Worm (Caenorhabditis elegans) whole organism, L1 larva: Measurements from ENCODE around the gene ZK1128.3.

ENCODE experiments used
- C16A3.4 ChIP-seq: fragments of 150-350 bp; optimal IDR thresholded peaks from 2 replicates; lab custom pipeline; 2014; ENCODE audit warnings: missing biosample characterization, missing genetic modification characterization
- C34B4.2 ChIP-seq: sonication (generic microtip); optimal IDR thresholded peaks from 2 replicates; lab custom pipeline; 2017; ENCODE audit warnings: mild to moderate bottlenecking, missing genetic modification characterization, missing compliant biosample characterization
- F16B12.6 ChIP-seq: fragments of 150-350 bp; optimal IDR thresholded peaks from 2 replicates; lab custom pipeline; 2014; ENCODE audit warnings: missing biosample characterization, missing genetic modification characterization
- ceh-8 ChIP-seq: fragments of 200-800 bp; sonication (Bioruptor generic); optimal IDR thresholded peaks from 2 replicates; lab custom pipeline; 2018; ENCODE audit warnings: mild to moderate bottlenecking, missing genetic modification characterization, moderate library complexity, missing compliant biosample characterization
- ceh-82 ChIP-seq, 3 experiments: fragments of 150-350 bp in 1 of 3; sonication (generic microtip) in 2 of 3; optimal IDR thresholded peaks; 2 replicates each; lab custom pipeline; 2014 to 2017; ENCODE audit warnings: missing biosample characterization in 3 of 3, missing genetic modification characterization in 3 of 3
- ceh-88 ChIP-seq: fragments of 200-800 bp; sonication (Bioruptor generic); IDR thresholded peaks from 2 replicates; pipeline ENCODE4 v1.3.6; 2022; ENCODE audit warnings: missing genetic modification characterization, missing compliant biosample characterization
- ces-1 ChIP-seq: fragments of 150-350 bp; optimal IDR thresholded peaks from 2 replicates; lab custom pipeline; 2014; ENCODE audit warnings: missing biosample characterization, missing genetic modification reagents, missing genetic modification characterization
- dpl-1 ChIP-seq, 3 experiments: fragments of 150-350 bp in 2 of 3; sonication (generic microtip) in 1 of 3; optimal IDR thresholded peaks; 2 replicates each; lab custom pipeline; 2014 to 2017; ENCODE audit warnings: missing biosample characterization in 3 of 3, missing genetic modification characterization in 3 of 3, missing genetic modification reagents in 3 of 3
- dsc-1 ChIP-seq: sonication (generic microtip); optimal IDR thresholded peaks from 2 replicates; lab custom pipeline; 2016; ENCODE audit warnings: mild to moderate bottlenecking, missing genetic modification characterization, missing compliant biosample characterization
- efl-1 ChIP-seq, 4 experiments: fragments of 150-350 bp; optimal IDR thresholded peaks in 3 of 4; peaks in 1 of 4; 1 replicate in 1 of 4; 2 replicates in 3 of 4; lab custom pipeline; 2014; ENCODE audit warnings: missing biosample characterization in 2 of 4, missing genetic modification characterization in 2 of 4, missing genetic modification reagents in 2 of 4
- egl-13 ChIP-seq: sonication (generic microtip); optimal IDR thresholded peaks from 2 replicates; lab custom pipeline; 2016; ENCODE audit warnings: missing genotype, missing genetic modification reagents, missing genetic modification characterization, missing compliant biosample characterization
- ets-5 ChIP-seq: fragments of 200-800 bp; sonication (Bioruptor generic); IDR thresholded peaks from 2 replicates; pipeline ENCODE4 v1.3.6; 2022; ENCODE audit warnings: missing genetic modification characterization, missing compliant biosample characterization
- fkh-10 ChIP-seq: sonication (generic microtip); optimal IDR thresholded peaks from 2 replicates; lab custom pipeline; 2017; ENCODE audit warnings: missing biosample characterization, missing genetic modification reagents, missing genetic modification characterization
- fkh-4 ChIP-seq: sonication (generic microtip); optimal IDR thresholded peaks from 2 replicates; lab custom pipeline; 2016; ENCODE audit warnings: missing compliant biosample characterization, missing genetic modification characterization, borderline replicate concordance
- fkh-8 ChIP-seq: sonication (generic microtip); optimal IDR thresholded peaks from 2 replicates; lab custom pipeline; 2016; ENCODE audit warnings: mild to moderate bottlenecking, missing genetic modification characterization, missing compliant biosample characterization
- hpl-2 ChIP-seq: fragments of 150-350 bp; optimal IDR thresholded peaks from 2 replicates; lab custom pipeline; 2014; ENCODE audit warnings: missing biosample characterization, missing genetic modification reagents, missing genetic modification characterization
- isw-1 ChIP-seq: fragments of 200-800 bp; sonication (Bioruptor generic); IDR thresholded peaks from 2 replicates; pipeline ENCODE4 v1.3.6; 2022; ENCODE audit warnings: missing genetic modification characterization, missing compliant biosample characterization
- lin-13 ChIP-seq: fragments of 150-350 bp; optimal IDR thresholded peaks from 2 replicates; lab custom pipeline; 2014; ENCODE audit warnings: missing biosample characterization, missing genetic modification reagents, missing genetic modification characterization
- lin-14 ChIP-seq: fragments of 200-800 bp; sonication (Bioruptor generic); optimal IDR thresholded peaks from 2 replicates; lab custom pipeline; 2018; ENCODE audit warnings: mild to moderate bottlenecking, missing genetic modification characterization, moderate library complexity, missing compliant biosample characterization
- lin-35 ChIP-seq, 2 experiments: fragments of 150-350 bp; optimal IDR thresholded peaks; 2 replicates each; lab custom pipeline; 2014; ENCODE audit warnings: missing biosample characterization in 2 of 2, missing genetic modification characterization in 2 of 2, missing genetic modification reagents in 2 of 2
- lir-3 ChIP-seq: sonication (generic microtip); optimal IDR thresholded peaks from 2 replicates; lab custom pipeline; 2016; ENCODE audit warnings: mild to moderate bottlenecking, missing genetic modification characterization, moderate library complexity, missing compliant biosample characterization; ENCODE audit not compliant: poor library complexity
- lsy-2 ChIP-seq, 2 experiments: fragments of 150-350 bp; optimal IDR thresholded peaks; 2 replicates each; lab custom pipeline; 2014; ENCODE audit warnings: missing biosample characterization in 2 of 2, missing genetic modification characterization in 2 of 2
- mdl-1 ChIP-seq, 2 experiments: fragments of 150-350 bp; optimal IDR thresholded peaks; 2 replicates each; lab custom pipeline; 2014 to 2017; ENCODE audit warnings: missing biosample characterization in 2 of 2, missing genetic modification characterization in 2 of 2, inconsistent platforms in 1 of 2
- mef-2 ChIP-seq: fragments of 150-350 bp; optimal IDR thresholded peaks from 2 replicates; lab custom pipeline; 2014; ENCODE audit warnings: missing biosample characterization, missing genetic modification characterization
- nhr-19 ChIP-seq: fragments of 200-800 bp; sonication (Bioruptor generic); conservative IDR thresholded peaks from 2 replicates; pipeline ENCODE4 v1.3.6; 2022; ENCODE audit warnings: missing genetic modification characterization, missing compliant biosample characterization
- nhr-237 ChIP-seq: fragments of 150-350 bp; optimal IDR thresholded peaks from 2 replicates; lab custom pipeline; 2014; ENCODE audit warnings: missing biosample characterization, missing genetic modification characterization
- nhr-47 ChIP-seq: sonication (generic microtip); optimal IDR thresholded peaks from 2 replicates; lab custom pipeline; 2016; ENCODE audit warnings: mild to moderate bottlenecking, missing genetic modification characterization, moderate library complexity, missing compliant biosample characterization
- nhr-71 ChIP-seq: sonication (generic microtip); optimal IDR thresholded peaks from 2 replicates; lab custom pipeline; 2016; ENCODE audit warnings: mild to moderate bottlenecking, missing genetic modification characterization, moderate library complexity, missing compliant biosample characterization
- nhr-90 ChIP-seq: sonication (generic microtip); optimal IDR thresholded peaks from 2 replicates; lab custom pipeline; 2016; ENCODE audit warnings: mild to moderate bottlenecking, missing genetic modification characterization, missing compliant biosample characterization; ENCODE audit not compliant: poor library complexity
- pag-3 ChIP-seq: sonication (generic microtip); optimal IDR thresholded peaks from 2 replicates; lab custom pipeline; 2017; ENCODE audit warnings: missing genetic modification characterization, mild to moderate bottlenecking, missing compliant biosample characterization, antibody characterized with exemption, borderline replicate concordance; ENCODE audit not compliant: insufficient read depth
- rnt-1 ChIP-seq: sonication (generic microtip); optimal IDR thresholded peaks from 2 replicates; lab custom pipeline; 2016; ENCODE audit warnings: mild to moderate bottlenecking, missing genetic modification characterization, moderate library complexity, missing compliant biosample characterization
- snpc-4 ChIP-seq: fragments of 150-350 bp; optimal IDR thresholded peaks from 2 replicates; lab custom pipeline; 2014; ENCODE audit warnings: missing biosample characterization, missing genetic modification characterization
- snu-23 ChIP-seq: sonication (generic microtip); optimal IDR thresholded peaks from 2 replicates; lab custom pipeline; 2016; ENCODE audit warnings: missing genetic modification characterization, missing compliant biosample characterization
- sox-4 ChIP-seq: sonication (generic microtip); optimal IDR thresholded peaks from 2 replicates; lab custom pipeline; 2016; ENCODE audit warnings: missing genetic modification characterization, missing compliant biosample characterization
- sptf-1 ChIP-seq: fragments of 150-350 bp; optimal IDR thresholded peaks from 2 replicates; lab custom pipeline; 2014; ENCODE audit warnings: missing biosample characterization, missing genetic modification characterization
- sup-37 ChIP-seq: fragments of 200-800 bp; sonication (Bioruptor generic); optimal IDR thresholded peaks from 2 replicates; lab custom pipeline; 2018; ENCODE audit warnings: mild to moderate bottlenecking, missing genetic modification characterization, missing compliant biosample characterization
- swsn-7 ChIP-seq: sonication (generic microtip); optimal IDR thresholded peaks from 2 replicates; lab custom pipeline; 2016; ENCODE audit warnings: missing genetic modification characterization, missing compliant biosample characterization
- tbx-2 ChIP-seq: sonication (generic microtip); optimal IDR thresholded peaks from 2 replicates; lab custom pipeline; 2016; ENCODE audit warnings: missing genetic modification characterization, missing compliant biosample characterization
- unc-86 ChIP-seq: sonication (generic microtip); optimal IDR thresholded peaks from 2 replicates; lab custom pipeline; 2016; ENCODE audit warnings: missing genetic modification characterization, missing compliant biosample characterization
- vab-15 ChIP-seq: sonication (generic microtip); optimal IDR thresholded peaks from 2 replicates; lab custom pipeline; 2017; ENCODE audit warnings: missing genotype, mild to moderate bottlenecking, missing genetic modification characterization, missing compliant biosample characterization
- xbp-1 ChIP-seq: sonication (generic microtip); optimal IDR thresholded peaks from 2 replicates; lab custom pipeline; 2016; ENCODE audit warnings: missing genetic modification characterization, missing compliant biosample characterization
- ztf-4 ChIP-seq: fragments of 150-350 bp; optimal IDR thresholded peaks from 2 replicates; lab custom pipeline; 2014; ENCODE audit warnings: missing biosample characterization, missing genetic modification characterization

ZK1128.3 gene

ce11 chrIII:10153003-10153402 lies 34.3 kb upstream of the ZK1128.3 start:
- TF ChIP-seq nhr-90 (tag; lab: Kevin White, UChicago) (no peak), C16A3.4 (tag; lab: Kevin White, UChicago) (peak; percentile 14), ztf-4 (tag; lab: Kevin White, UChicago) (peak; percentile 42), ceh-82 (tag; optimal IDR thresholded peaks at IDR 0.05; lab: Kevin White, UChicago) (peak in 2 of 3 experiments; percentile 7 to 71), nhr-237 (tag; lab: Kevin White, UChicago) (no peak), unc-86 (tag; lab: Kevin White, UChicago) (peak; percentile 50), efl-1 (optimal IDR thresholded peaks at IDR 0.05; lab: Kevin White, UChicago) (peak; percentile 21 to 47), efl-1 (GFP tag; optimal IDR thresholded peaks at IDR 0.05 in 1 of 2; lab: Kevin White, UChicago) (no peak), hpl-2 (GFP tag; lab: Kevin White, UChicago) (no peak), nhr-19 (GFP tag; lab: Robert Waterston, UW) (peak; percentile 35; the same call in 1 of the 2 replicates), fkh-10 (GFP tag; lab: Kevin White, UChicago) (peak; percentile 79), xbp-1 (peak; percentile 1), lir-3 (tag; lab: Kevin White, UChicago) (peak; percentile 23), lsy-2 (tag; optimal IDR thresholded peaks at IDR 0.05; lab: Kevin White, UChicago) (peak; percentile 37 to 64), ets-5 (GFP tag; lab: Robert Waterston, UW) (no peak), ceh-88 (no peak), mef-2 (no peak), vab-15 (no peak), swsn-7 (tag; lab: Kevin White, UChicago) (peak; percentile 35), fkh-4 (tag; lab: Kevin White, UChicago) (no peak), sptf-1 (tag; lab: Kevin White, UChicago) (no peak), pag-3 (tag; lab: Kevin White, UChicago) (no peak), sox-4 (no peak), nhr-47 (tag; lab: Kevin White, UChicago) (peak; percentile 19), ces-1 (GFP tag; lab: Kevin White, UChicago) (peak; percentile 42), egl-13 (tag; lab: Kevin White, UChicago) (peak; percentile 7), nhr-71 (peak; percentile 70), ceh-8 (GFP tag; lab: Kevin White, UChicago) (peak; percentile 49), tbx-2 (peak; percentile 46), snu-23 (GFP tag; lab: Kevin White, UChicago) (peak; percentile 52), rnt-1 (tag; lab: Kevin White, UChicago) (peak; percentile 40), lin-14 (GFP tag; lab: Kevin White, UChicago) (peak; percentile 93), dpl-1 (GFP tag; optimal IDR thresholded peaks at IDR 0.05; lab: Kevin White, UChicago) (peak in 1 of 3 experiments; percentile 5), snpc-4 (peak; percentile 7), sup-37 (peak; percentile 5), C34B4.2 (tag; lab: Kevin White, UChicago) (no peak), dsc-1 (tag; lab: Kevin White, UChicago) (no peak), lin-13 (GFP tag; lab: Kevin White, UChicago) (no peak), lin-35 (GFP tag; optimal IDR thresholded peaks at IDR 0.05; lab: Kevin White, UChicago) (peak in 1 of 2 experiments; percentile 24), mdl-1 (tag; optimal IDR thresholded peaks at IDR 0.05; lab: Kevin White, UChicago) (peak in 1 of 2 experiments; percentile 35), isw-1 (GFP tag; lab: Robert Waterston, UW) (peak; percentile 57), fkh-8 (tag; lab: Kevin White, UChicago) (peak; percentile 74), F16B12.6 (tag; lab: Kevin White, UChicago) (no peak)
- TF ChIP-seq, all 84 proteins: peak for 27
